Worm (Caenorhabditis elegans) whole organism, late embryonic: ENCODE data around the gene C26D10.3.

ENCODE experiments used
- F13H6.1 ChIP-seq: sonication (generic microtip); optimal IDR thresholded peaks from 2 replicates; lab custom pipeline; 2016; ENCODE audit warnings: missing genetic modification characterization, missing compliant biosample characterization
- syd-9 ChIP-seq: sonication (generic microtip); optimal IDR thresholded peaks from 2 replicates; lab custom pipeline; 2016; ENCODE audit warnings: mild to moderate bottlenecking, missing genetic modification characterization, moderate library complexity, missing compliant biosample characterization
- tbx-2 ChIP-seq: sonication (generic microtip); optimal IDR thresholded peaks from 2 replicates; lab custom pipeline; 2016; ENCODE audit warnings: missing genetic modification characterization, missing compliant biosample characterization

- TF ChIP-seq tbx-2 (tag; lab: Kevin White, UChicago) = no peak
- TF ChIP-seq syd-9 (tag; lab: Kevin White, UChicago) = no peak
- TF ChIP-seq F13H6.1 (tag; lab: Kevin White, UChicago) = no peak
Measured at ce11 chrII:8358466-8358865, 33.3 kb downstream of the C26D10.3 start.
